ENCODE assay signal across 4 worm cellular contexts in the genomic region with DNA sequence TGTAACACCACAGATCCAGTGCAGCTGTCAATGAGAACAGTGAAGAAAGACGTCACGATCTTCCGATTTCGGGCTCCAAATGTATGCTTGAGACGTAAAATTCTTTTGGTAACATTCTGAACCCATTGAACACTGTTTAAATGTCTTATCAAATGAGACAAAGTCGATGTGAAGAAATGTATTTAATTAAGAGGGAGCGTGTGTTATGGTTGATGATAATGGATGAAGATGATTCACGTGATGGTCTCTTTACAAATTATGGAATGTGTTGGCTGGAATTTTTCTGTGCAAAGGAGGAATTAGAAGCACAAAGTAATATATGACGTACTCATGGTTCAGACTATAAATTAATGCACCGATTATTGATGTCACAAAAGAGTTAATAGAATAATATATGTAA.
TF ChIP-seq lines count a peak whose summit lies in the region.

No protein-coding gene starts in this region.

TF ChIP-seq in whole organism, L1 larva, 84 proteins besides CTCF, POLR2A, EP300 and RAD21:
- peak; percentile 7 for TF ChIP-seq blmp-1 (tag; optimal IDR thresholded peaks at IDR 0.05; lab: Kevin White, UChicago)
- TF ChIP-seq unc-30 (tag; optimal IDR thresholded peaks at IDR 0.05; lab: Kevin White, UChicago), result no peak
- no peak for TF ChIP-seq nhr-84 (tag; optimal IDR thresholded peaks at IDR 0.05; lab: Kevin White, UChicago)
TF ChIP-seq in whole organism, L1 larva: peak in this region for 1.

TF ChIP-seq in whole organism, L2 larva, 48 proteins besides CTCF, POLR2A, EP300 and RAD21:
- TF ChIP-seq ZK546.5 (tag; optimal IDR thresholded peaks at IDR 0.05; lab: Kevin White, UChicago), result no peak
- no peak for TF ChIP-seq lin-39 (tag; optimal IDR thresholded peaks at IDR 0.05; lab: Kevin White, UChicago)
- peak; percentile 17 for TF ChIP-seq fos-1 (tag; optimal IDR thresholded peaks at IDR 0.05; lab: Kevin White, UChicago)
- peak; percentile 54 for TF ChIP-seq sma-9 (GFP tag; optimal IDR thresholded peaks at IDR 0.05; lab: Kevin White, UChicago)
- TF ChIP-seq sma-9 (tag; optimal IDR thresholded peaks at IDR 0.05; lab: Kevin White, UChicago), result no peak
- no peak for TF ChIP-seq lin-13 (GFP tag; optimal IDR thresholded peaks at IDR 0.05; lab: Kevin White, UChicago)
- no peak for TF ChIP-seq aly-2 (tag; optimal IDR thresholded peaks at IDR 0.05; lab: Kevin White, UChicago)
- no peak for TF ChIP-seq unc-55 (GFP tag; optimal IDR thresholded peaks at IDR 0.05; lab: Kevin White, UChicago)
- no peak for TF ChIP-seq elt-1 (tag; optimal IDR thresholded peaks at IDR 0.05; lab: Kevin White, UChicago)
- TF ChIP-seq F13H6.1 (tag; optimal IDR thresholded peaks at IDR 0.05; lab: Kevin White, UChicago), result no peak
- no peak for TF ChIP-seq nhr-10 (tag; optimal IDR thresholded peaks at IDR 0.05; lab: Kevin White, UChicago)
TF ChIP-seq in whole organism, L2 larva: peak in this region for 2.

TF ChIP-seq in whole organism, L3 larva, 47 proteins besides CTCF, POLR2A, EP300 and RAD21:
- TF ChIP-seq ZK546.5 (tag; optimal IDR thresholded peaks at IDR 0.05; lab: Kevin White, UChicago) (no peak), skn-1 (tag; optimal IDR thresholded peaks at IDR 0.05; lab: Kevin White, UChicago) (no peak), R02D3.7 (tag; optimal IDR thresholded peaks at IDR 0.05; lab: Kevin White, UChicago) (no peak), lsy-12 (tag; optimal IDR thresholded peaks at IDR 0.05; lab: Kevin White, UChicago) (no peak), nhr-67 (tag; optimal IDR thresholded peaks at IDR 0.05; lab: Kevin White, UChicago) (no peak), nfya-1 (tag; optimal IDR thresholded peaks at IDR 0.05; lab: Kevin White, UChicago; ENCODE audit: insufficient read depth) (no peak), unc-62 (GFP tag; optimal IDR thresholded peaks at IDR 0.05; lab: Kevin White, UChicago) (no peak), pqm-1 (tag; optimal IDR thresholded peaks at IDR 0.05; lab: Kevin White, UChicago) (peak; percentile 67), elt-2 (tag; optimal IDR thresholded peaks at IDR 0.05; lab: Kevin White, UChicago) (peak; percentile 3), hmg-11 (tag; optimal IDR thresholded peaks at IDR 0.05; lab: Kevin White, UChicago) (no peak), fkh-10 (GFP tag; optimal IDR thresholded peaks at IDR 0.05; lab: Kevin White, UChicago) (no peak), mml-1 (tag; optimal IDR thresholded peaks at IDR 0.05; lab: Kevin White, UChicago) (no peak)

TF ChIP-seq in whole organism, L4 larva, 104 proteins besides CTCF, POLR2A, EP300 and RAD21:
- no peak for TF ChIP-seq F37D6.2 (tag; optimal IDR thresholded peaks at IDR 0.05; lab: Kevin White, UChicago)
- TF ChIP-seq dpl-1 (GFP tag; optimal IDR thresholded peaks at IDR 0.05; lab: Kevin White, UChicago), result no peak
- peak; percentile 97 for TF ChIP-seq aha-1 (tag; lab: Kevin White, UChicago)
- no peak for TF ChIP-seq mxl-3 (GFP tag; optimal IDR thresholded peaks at IDR 0.05; lab: Kevin White, UChicago)
- no peak for TF ChIP-seq nhr-102 (tag; optimal IDR thresholded peaks at IDR 0.05; lab: Kevin White, UChicago)
- TF ChIP-seq dmd-6 (GFP tag; IDR thresholded peaks at IDR 0.05; lab: Robert Waterston, UW), result peak; percentile 49; the same call in 1 of the 2 replicates
- TF ChIP-seq skn-1 (tag; optimal IDR thresholded peaks at IDR 0.05; lab: Kevin White, UChicago), result no peak
- TF ChIP-seq zip-11 (GFP tag; IDR thresholded peaks at IDR 0.05; lab: Robert Waterston, UW), result no peak
- TF ChIP-seq snpc-4 (tag; optimal IDR thresholded peaks at IDR 0.05; lab: Kevin White, UChicago), result no peak
- no peak for TF ChIP-seq nhr-25 (tag; optimal IDR thresholded peaks at IDR 0.05; lab: Kevin White, UChicago; ENCODE audit: borderline replicate concordance, insufficient read depth)
- TF ChIP-seq lir-3 (tag; optimal IDR thresholded peaks at IDR 0.05; lab: Kevin White, UChicago), result no peak
- no peak for TF ChIP-seq aly-2 (tag; optimal IDR thresholded peaks at IDR 0.05; lab: Kevin White, UChicago)
